Worm (Caenorhabditis elegans) whole organism, young adult: ENCODE measurements around the gene dnj-17.

Experiments used
- C17E4.6 ChIP-seq: fragments of 200-800 bp; sonication (Bioruptor generic); IDR thresholded peaks from 2 replicates; pipeline ENCODE4 v1.3.6; 2022; ENCODE audit warnings: missing genetic modification reagents, missing genetic modification characterization, missing compliant biosample characterization
- F10E7.11 ChIP-seq: sonication (generic microtip); optimal IDR thresholded peaks from 2 replicates; lab custom pipeline; 2017; ENCODE audit warnings: mild to moderate bottlenecking, missing genetic modification characterization, moderate library complexity, missing compliant biosample characterization
- F33H1.4 ChIP-seq: fragments of 200-800 bp; sonication (Bioruptor generic); IDR thresholded peaks from 2 replicates; pipeline ENCODE4 v1.3.6; 2022; ENCODE audit warnings: missing genetic modification reagents, missing genetic modification characterization, missing compliant biosample characterization
- F55B11.4 ChIP-seq: sonication (generic microtip); optimal IDR thresholded peaks from 2 replicates; lab custom pipeline; 2016; ENCODE audit warnings: missing compliant biosample characterization, missing genetic modification characterization, borderline replicate concordance; ENCODE audit not compliant: insufficient read depth
- F57A8.1 ChIP-seq: fragments of 200-800 bp; sonication (Bioruptor generic); optimal IDR thresholded peaks from 2 replicates; lab custom pipeline; 2018; ENCODE audit warnings: mild to moderate bottlenecking, missing genetic modification characterization, moderate library complexity, missing compliant biosample characterization
- Y56A3A.18 ChIP-seq: fragments of 200-800 bp; sonication (Bioruptor generic); IDR thresholded peaks from 2 replicates; pipeline ENCODE4 v1.3.6; 2022; ENCODE audit warnings: missing genetic modification reagents, missing genetic modification characterization, missing compliant biosample characterization
- Y79H2A.3 ChIP-seq: fragments of 200-800 bp; sonication (Bioruptor generic); conservative IDR thresholded peaks from 2 replicates; pipeline ENCODE4 v1.3.6; 2022; ENCODE audit warnings: missing genetic modification reagents, missing genetic modification characterization, missing compliant biosample characterization
- akir-1 ChIP-seq: fragments of 200-800 bp; sonication (Bioruptor generic); optimal IDR thresholded peaks from 2 replicates; lab custom pipeline; 2018; ENCODE audit warnings: mild to moderate bottlenecking, missing genetic modification characterization, moderate library complexity, missing compliant biosample characterization
- atf-7 ChIP-seq: sonication (generic microtip); optimal IDR thresholded peaks from 2 replicates; lab custom pipeline; 2017; ENCODE audit warnings: mild to moderate bottlenecking, missing genetic modification characterization, missing compliant biosample characterization
- attf-3 ChIP-seq: fragments of 200-800 bp; sonication (Bioruptor generic); conservative IDR thresholded peaks from 2 replicates; pipeline ENCODE4 v1.3.6; 2022; ENCODE audit warnings: missing genetic modification reagents, missing genetic modification characterization, missing compliant biosample characterization
- cebp-1 ChIP-seq, 2 experiments: fragments of 200-800 bp in 1 of 2; sonication (Bioruptor generic) in 1 of 2; sonication (generic microtip) in 1 of 2; IDR thresholded peaks in 1 of 2; optimal IDR thresholded peaks in 1 of 2; 2 replicates each; pipeline versions ENCODE4 v1.3.6 to Lab custom; 2017 to 2022; ENCODE audit warnings: missing compliant biosample characterization in 2 of 2, missing genetic modification characterization in 2 of 2, mild to moderate bottlenecking in 1 of 2, missing genetic modification reagents in 1 of 2, moderate library complexity in 1 of 2
- ceh-27 ChIP-seq: fragments of 200-800 bp; sonication (Bioruptor generic); optimal IDR thresholded peaks from 2 replicates; lab custom pipeline; 2018; ENCODE audit warnings: mild to moderate bottlenecking, missing genetic modification characterization, moderate library complexity, missing compliant biosample characterization
- ceh-58 ChIP-seq: fragments of 200-800 bp; sonication (Bioruptor generic); IDR thresholded peaks from 2 replicates; pipeline ENCODE4 v1.3.6; 2022; ENCODE audit warnings: missing genetic modification characterization, missing compliant biosample characterization
- ceh-79 ChIP-seq: sonication (generic microtip); optimal IDR thresholded peaks from 2 replicates; lab custom pipeline; 2017; ENCODE audit warnings: mild to moderate bottlenecking, missing genetic modification characterization, missing compliant biosample characterization
- chd-7 ChIP-seq: sonication (generic microtip); optimal IDR thresholded peaks from 2 replicates; lab custom pipeline; 2016; ENCODE audit warnings: mild to moderate bottlenecking, missing genetic modification characterization, moderate library complexity, missing compliant biosample characterization
- dpl-1 ChIP-seq: fragments of 150-350 bp; optimal IDR thresholded peaks from 2 replicates; lab custom pipeline; 2014; ENCODE audit warnings: missing biosample characterization, missing genetic modification reagents, missing genetic modification characterization
- efl-1 ChIP-seq: fragments of 150-350 bp; optimal IDR thresholded peaks from 2 replicates; lab custom pipeline; 2014; ENCODE audit warnings: missing biosample characterization, missing genetic modification reagents, missing genetic modification characterization
- ets-4 ChIP-seq: fragments of 200-800 bp; sonication (Bioruptor generic); optimal IDR thresholded peaks from 2 replicates; lab custom pipeline; 2018; ENCODE audit warnings: mild to moderate bottlenecking, missing genetic modification characterization, missing compliant biosample characterization
- fkh-3 ChIP-seq: sonication (generic microtip); optimal IDR thresholded peaks from 2 replicates; lab custom pipeline; 2016; ENCODE audit warnings: mild to moderate bottlenecking, missing genetic modification characterization, missing compliant biosample characterization
- let-607 ChIP-seq, 2 experiments: fragments of 200-800 bp in 1 of 2; sonication (Bioruptor generic) in 1 of 2; sonication (generic microtip) in 1 of 2; optimal IDR thresholded peaks; 2 replicates each; lab custom pipeline; 2016 to 2018; ENCODE audit warnings: mild to moderate bottlenecking in 2 of 2, missing compliant biosample characterization in 2 of 2, missing genetic modification characterization in 2 of 2, moderate library complexity in 2 of 2, missing genotype in 1 of 2
- lin-54 ChIP-seq: fragments of 200-800 bp; sonication (Bioruptor generic); optimal IDR thresholded peaks from 2 replicates; lab custom pipeline; 2018; ENCODE audit warnings: mild to moderate bottlenecking, missing genetic modification characterization, missing compliant biosample characterization
- lsl-1 ChIP-seq: fragments of 200-800 bp; sonication (Bioruptor generic); optimal IDR thresholded peaks from 2 replicates; lab custom pipeline; 2018; ENCODE audit warnings: mild to moderate bottlenecking, missing genetic modification characterization, moderate library complexity, missing compliant biosample characterization
- lsy-27 ChIP-seq: sonication (generic microtip); optimal IDR thresholded peaks from 2 replicates; lab custom pipeline; 2017; ENCODE audit warnings: missing genetic modification characterization, mild to moderate bottlenecking, missing compliant biosample characterization, antibody characterized with exemption, missing genotype, borderline replicate concordance; ENCODE audit not compliant: insufficient read depth
- madf-3 ChIP-seq: fragments of 200-800 bp; sonication (Bioruptor generic); IDR thresholded peaks from 2 replicates; pipeline ENCODE4 v1.3.6; 2022; ENCODE audit warnings: missing genetic modification reagents, missing genetic modification characterization, missing compliant biosample characterization
- madf-6 ChIP-seq: fragments of 200-800 bp; sonication (Bioruptor generic); IDR thresholded peaks from 2 replicates; pipeline ENCODE4 v1.3.6; 2022; ENCODE audit warnings: missing genetic modification reagents, missing genetic modification characterization, missing compliant biosample characterization
- madf-8 ChIP-seq: fragments of 200-800 bp; sonication (Bioruptor generic); conservative IDR thresholded peaks from 2 replicates; pipeline ENCODE4 v1.3.6; 2022; ENCODE audit warnings: missing genetic modification reagents, missing genetic modification characterization, missing compliant biosample characterization
- mes-4 ChIP-seq: sonication (generic microtip); optimal IDR thresholded peaks from 2 replicates; lab custom pipeline; 2016; ENCODE audit warnings: missing genotype, missing genetic modification characterization, missing compliant biosample characterization
- nfya-2 ChIP-seq: fragments of 200-800 bp; sonication (Bioruptor generic); IDR thresholded peaks from 2 replicates; pipeline ENCODE4 v1.3.6; 2022; ENCODE audit warnings: missing genetic modification reagents, missing genetic modification characterization, missing compliant biosample characterization
- nhr-80 ChIP-seq: sonication (generic microtip); optimal IDR thresholded peaks from 2 replicates; lab custom pipeline; 2016; ENCODE audit warnings: missing genetic modification characterization, missing compliant biosample characterization
- pbrm-1 ChIP-seq: fragments of 200-800 bp; sonication (Bioruptor generic); IDR thresholded peaks from 2 replicates; pipeline ENCODE4 v1.3.6; 2022; ENCODE audit warnings: missing genetic modification reagents, missing genetic modification characterization, missing compliant biosample characterization
- rpc-1 ChIP-seq, 2 experiments: fragments of 150-350 bp in 1 of 2; sonication (generic microtip) in 1 of 2; optimal IDR thresholded peaks; 2 replicates each; lab custom pipeline; 2014 to 2018; ENCODE audit warnings: missing biosample characterization in 1 of 2, missing genetic modification characterization in 1 of 2, missing genetic modification reagents in 1 of 2, missing genotype in 1 of 2
- sdz-38 ChIP-seq: sonication (generic microtip); optimal IDR thresholded peaks from 2 replicates; lab custom pipeline; 2016; ENCODE audit warnings: missing genotype, missing genetic modification characterization, missing compliant biosample characterization
- snpc-4 ChIP-seq, 5 experiments: fragments of 150-350 bp in 1 of 5; sonication (generic microtip) in 4 of 5; optimal IDR thresholded peaks; 2 replicates each; lab custom pipeline; 2014 to 2018; ENCODE audit warnings: missing genetic modification characterization in 5 of 5, missing biosample characterization in 3 of 5, antibody characterized with exemption in 2 of 5, mild to moderate bottlenecking in 2 of 5, missing compliant biosample characterization in 2 of 5, missing genotype in 2 of 5, moderate library complexity in 2 of 5, missing genetic modification reagents in 1 of 5
- tbp1 ChIP-seq: fragments of 200-800 bp; sonication (Bioruptor generic); optimal IDR thresholded peaks from 2 replicates; lab custom pipeline; 2018; ENCODE audit warnings: mild to moderate bottlenecking, missing genetic modification characterization, missing compliant biosample characterization
- unc-62 ChIP-seq: fragments of 150-350 bp; optimal IDR thresholded peaks from 2 replicates; lab custom pipeline; 2014; ENCODE audit warnings: missing biosample characterization, missing genetic modification reagents, missing genetic modification characterization
- xnd-1 ChIP-seq: sonication (generic microtip); optimal IDR thresholded peaks from 2 replicates; lab custom pipeline; 2016; ENCODE audit warnings: missing genotype, missing genetic modification reagents, missing genetic modification characterization, missing compliant biosample characterization
- ztf-18 ChIP-seq: sonication (generic microtip); optimal IDR thresholded peaks from 2 replicates; lab custom pipeline; 2016; ENCODE audit warnings: missing genotype, mild to moderate bottlenecking, missing genetic modification characterization, missing compliant biosample characterization
- ztf-25 ChIP-seq: fragments of 200-800 bp; sonication (Bioruptor generic); IDR thresholded peaks from 2 replicates; pipeline ENCODE4 v1.3.6; 2022; ENCODE audit warnings: missing genetic modification reagents, missing genetic modification characterization, missing compliant biosample characterization
- ztf-28 ChIP-seq: fragments of 200-800 bp; sonication (Bioruptor generic); IDR thresholded peaks from 2 replicates; pipeline ENCODE4 v1.3.6; 2022; ENCODE audit warnings: missing genetic modification reagents, missing genetic modification characterization, missing compliant biosample characterization

Gene dnj-17

DNA sequence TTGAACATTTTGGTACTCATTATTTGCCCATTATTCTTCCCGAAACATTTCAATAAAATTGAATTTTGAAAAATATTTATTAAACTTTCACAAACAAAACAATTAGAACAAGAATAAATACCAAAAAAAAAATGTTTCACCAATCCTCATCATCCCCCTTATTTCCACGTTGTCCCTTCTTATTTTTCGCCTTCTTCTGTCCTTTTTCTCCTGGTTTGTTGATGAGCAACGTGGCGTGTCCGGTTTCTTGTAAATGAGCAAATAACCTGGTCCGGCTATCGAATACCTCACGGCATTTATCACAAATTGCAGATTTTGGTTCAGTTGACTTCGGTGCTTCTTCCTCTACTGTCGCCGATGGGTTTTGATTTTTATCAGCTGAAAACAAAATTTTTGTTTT is 2.4 kb downstream of the dnj-17 start:
- TF ChIP-seq ceh-58 (no peak), C17E4.6 (GFP tag; lab: Robert Waterston, UW) (no peak), F10E7.11 (tag; lab: Kevin White, UChicago) (no peak), let-607 (tag; optimal IDR thresholded peaks at IDR 0.05; lab: Kevin White, UChicago) (no peak), Y56A3A.18 (GFP tag; lab: Robert Waterston, UW) (no peak), mes-4 (tag; lab: Kevin White, UChicago) (no peak), xnd-1 (tag; lab: Kevin White, UChicago) (no peak), cebp-1 (GFP tag; IDR thresholded peaks at IDR 0.05; lab: Robert Waterston, UW) (no peak), cebp-1 (tag; optimal IDR thresholded peaks at IDR 0.05; lab: Kevin White, UChicago) (no peak), chd-7 (tag; lab: Kevin White, UChicago) (no peak), snpc-4 (GFP tag; optimal IDR thresholded peaks at IDR 0.05; lab: Kevin White, UChicago) (no peak), snpc-4 (tag; optimal IDR thresholded peaks at IDR 0.05; lab: Kevin White, UChicago) (no peak), fkh-3 (tag; lab: Kevin White, UChicago) (no peak), madf-3 (GFP tag; lab: Robert Waterston, UW) (no peak), F57A8.1 (no peak)

DNA sequence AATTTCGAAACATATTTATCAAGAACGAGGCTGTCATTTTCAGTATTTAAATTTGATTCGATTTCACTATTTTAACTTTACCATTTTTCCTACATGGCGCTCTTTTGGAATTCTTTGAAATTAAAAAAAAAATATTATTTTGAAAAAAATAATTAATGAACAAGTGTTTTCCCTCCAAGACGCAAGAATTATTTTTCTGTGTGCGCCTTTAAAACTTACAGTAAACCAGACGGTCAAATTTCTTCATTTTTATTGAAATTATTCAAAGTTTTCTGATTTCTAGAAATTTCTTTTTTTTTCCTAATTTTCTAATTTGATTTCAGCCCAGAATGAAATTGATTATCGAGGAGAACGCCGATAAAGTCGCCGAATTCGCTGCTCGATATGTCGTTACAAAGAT is 4.1 kb downstream of the dnj-17 start, which contains the start of gene T03F6.3:
T03F6.3 (plus strand) TSS at position 318 of the 400 bp plus-strand sequence.
- TF ChIP-seq xnd-1 (tag; lab: Kevin White, UChicago) (peak; percentile 26), F33H1.4 (GFP tag; lab: Robert Waterston, UW) (peak; percentile 66), ztf-28 (no peak), efl-1 (GFP tag; lab: Kevin White, UChicago) (peak; percentile 34), akir-1 (GFP tag; lab: Kevin White, UChicago) (no peak), madf-8 (0 out of 2 replicates have a peak, but pooled peaks have one; percentile 18), lsl-1 (GFP tag; lab: Kevin White, UChicago) (peak; percentile 67), madf-6 (GFP tag; lab: Robert Waterston, UW) (0 out of 2 replicates have a peak, but pooled peaks have one; percentile 47), ztf-18 (tag; lab: Kevin White, UChicago) (no peak), ceh-79 (tag; lab: Kevin White, UChicago) (no peak), F55B11.4 (tag; lab: Kevin White, UChicago) (no peak), Y79H2A.3 (GFP tag; lab: Robert Waterston, UW) (no peak), tbp1 (GFP tag; lab: Kevin White, UChicago) (no peak), ztf-25 (GFP tag; lab: Robert Waterston, UW) (no peak)
- TF ChIP-seq, all 124 proteins: peak for 6

DNA sequence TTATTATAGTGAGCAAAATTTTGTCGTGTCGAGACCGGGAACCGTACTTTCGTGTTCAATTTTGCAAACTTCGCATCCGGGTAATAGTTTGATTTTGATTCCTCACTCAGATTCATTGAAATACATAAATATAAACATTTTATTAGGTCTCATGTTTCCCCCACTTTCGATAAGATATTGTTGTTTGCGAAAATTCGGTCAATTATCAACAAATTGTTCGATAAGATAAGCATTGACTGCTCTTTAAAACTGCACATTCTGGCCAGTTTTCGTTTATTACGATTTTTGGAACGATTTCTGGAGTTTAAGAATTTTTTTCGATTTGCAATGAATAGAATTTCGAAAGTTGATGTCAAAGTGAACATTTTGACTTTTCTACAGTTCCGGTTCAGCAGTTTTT is 4.5 kb downstream of the dnj-17 start:
- TF ChIP-seq nhr-80 (tag; lab: Kevin White, UChicago): peak; percentile 43
- TF ChIP-seq atf-7 (tag; lab: Kevin White, UChicago): no peak

DNA sequence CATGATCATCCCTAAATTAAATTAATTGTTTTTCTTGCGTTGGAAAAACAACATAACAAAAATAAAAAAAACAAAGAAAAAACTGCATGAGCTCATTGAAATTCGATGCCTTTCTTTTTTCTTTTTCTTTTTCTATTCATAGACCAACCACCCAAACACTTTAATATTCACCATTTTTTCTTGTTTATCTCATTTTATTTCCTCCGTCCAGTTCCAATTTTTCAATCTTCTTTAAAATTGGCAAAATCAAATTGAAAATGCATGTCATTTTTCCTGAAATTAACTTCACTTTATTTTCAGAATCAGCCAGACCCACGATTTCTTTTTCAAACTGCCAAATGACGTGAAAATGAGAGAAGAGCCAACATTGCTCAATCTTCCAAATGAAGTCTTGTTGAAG is 7.3 kb downstream of the dnj-17 start, which contains the start of gene T03F6.4:
T03F6.4 (plus strand) TSS at position 301 of the 400 bp plus-strand sequence.
- no peak for TF ChIP-seq let-607 (tag; optimal IDR thresholded peaks at IDR 0.05; lab: Kevin White, UChicago)
- no peak for TF ChIP-seq lsy-27 (tag; lab: Kevin White, UChicago)
- no peak for TF ChIP-seq ceh-79 (tag; lab: Kevin White, UChicago)
- TF ChIP-seq dpl-1 (GFP tag; lab: Kevin White, UChicago): no peak
- no peak for TF ChIP-seq rpc-1 (optimal IDR thresholded peaks at IDR 0.05; lab: Kevin White, UChicago)
- no peak for TF ChIP-seq rpc-1 (tag; optimal IDR thresholded peaks at IDR 0.05; lab: Kevin White, UChicago)
- TF ChIP-seq ceh-27 (GFP tag; lab: Kevin White, UChicago): no peak
- TF ChIP-seq lin-54 (GFP tag; lab: Kevin White, UChicago): no peak
- TF ChIP-seq attf-3 (GFP tag; lab: Robert Waterston, UW): no peak
- no peak for TF ChIP-seq nfya-2
- no peak for TF ChIP-seq pbrm-1 (GFP tag; lab: Robert Waterston, UW)
- TF ChIP-seq F10E7.11 (tag; lab: Kevin White, UChicago): no peak
- TF ChIP-seq sdz-38 (tag; lab: Kevin White, UChicago): no peak
- no peak for TF ChIP-seq ets-4 (GFP tag; lab: Kevin White, UChicago)
- TF ChIP-seq unc-62 (GFP tag; lab: Kevin White, UChicago): no peak
